Fruit fly (Drosophila melanogaster) whole organism, embryonic: ENCODE results near the gene CG7386.

ENCODE experiments used
- CG8359 ChIP-seq: fragments of 200-800 bp; sonication (Bioruptor generic); optimal IDR thresholded peaks from 2 replicates; lab custom pipeline; 2017; ENCODE audit warnings: missing biosample characterization, mild to moderate bottlenecking, missing genetic modification characterization, borderline replicate concordance
- Optix ChIP-seq: fragments of 200-800 bp; sonication (Bioruptor generic); IDR thresholded peaks from 3 replicates; pipeline ENCODE4 v1.3.6; 2022; ENCODE audit warnings: missing biosample characterization, missing genetic modification characterization
- h ChIP-seq: fragments of >200 bp; optimal IDR thresholded peaks from 2 replicates; lab custom pipeline; 2017
- pnt ChIP-seq: fragments of 200-800 bp; sonication (Bioruptor generic); optimal IDR thresholded peaks from 3 replicates; lab custom pipeline; 2016; ENCODE audit warnings: missing biosample characterization, missing genetic modification characterization
- ssp ChIP-seq: fragments of 200-800 bp; sonication (Bioruptor generic); IDR thresholded peaks from 2 replicates; pipeline ENCODE4 v1.3.6; 2022; ENCODE audit warnings: missing biosample characterization, missing genetic modification characterization

DNA sequence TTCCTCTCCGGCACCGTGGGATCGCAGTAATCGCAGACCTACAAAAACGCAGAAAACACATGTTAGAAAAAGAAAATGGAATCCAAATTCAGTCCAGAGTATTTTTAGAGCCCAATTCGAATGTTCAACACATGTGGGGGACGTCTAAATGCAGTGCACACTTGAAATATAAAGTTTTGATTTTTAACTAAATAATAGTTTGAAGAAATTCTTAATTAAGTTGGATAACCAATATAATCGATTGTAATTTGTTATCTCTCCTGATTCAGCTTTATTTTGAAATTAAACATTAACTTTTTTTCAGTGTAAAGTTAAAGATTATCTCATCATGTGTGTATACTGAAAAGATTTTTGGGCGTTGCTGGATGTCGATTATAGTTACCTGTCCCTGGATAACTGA, 27.7 kb downstream of the CG7386 start:
- TF ChIP-seq h (lab: Kevin White, UChicago) (no peak), Optix (GFP tag; lab: Robert Waterston, UW) (no peak), pnt (GFP tag; lab: Kevin White, UChicago) (no peak), CG8359 (GFP tag; lab: Kevin White, UChicago) (peak; percentile 37), ssp (peak; percentile 44; the same call in 1 of the 2 replicates)
